Worm (Caenorhabditis elegans): ENCODE data around the gene T02G5.14.

DNA sequence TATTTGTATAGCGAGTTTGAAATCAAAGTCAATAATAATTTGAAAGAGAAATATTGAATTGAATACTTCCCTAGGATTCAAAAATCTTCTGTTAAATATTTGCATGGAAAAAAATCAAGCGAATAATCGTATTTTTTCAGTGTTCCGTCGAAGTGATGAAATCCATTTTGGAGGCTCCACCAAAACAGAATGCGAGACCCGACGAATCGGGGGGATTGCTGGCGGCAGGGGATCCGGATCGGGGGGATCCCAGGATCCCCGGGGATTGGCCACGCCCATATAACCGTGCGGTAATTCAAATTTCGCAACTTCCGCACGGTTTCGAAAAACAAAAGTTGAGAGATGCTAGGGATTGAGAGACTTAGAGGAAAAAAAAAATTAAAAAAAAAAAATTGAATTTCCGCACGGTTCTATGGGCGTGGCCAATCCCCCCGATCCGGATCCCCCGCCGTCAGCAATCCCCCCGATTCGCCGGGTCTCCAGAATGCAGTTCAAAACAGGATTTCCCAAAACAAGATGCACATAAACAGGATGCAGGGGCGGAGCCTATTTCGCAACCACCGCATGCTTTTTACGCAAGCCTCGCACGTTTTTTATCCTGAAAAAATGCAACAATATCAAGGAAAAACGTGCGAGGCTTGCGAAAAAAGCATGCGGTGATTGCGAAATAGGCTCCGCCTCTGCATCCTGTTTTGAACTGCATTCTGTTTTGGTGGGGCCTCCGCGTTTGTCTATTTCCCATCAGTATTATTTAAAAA is 38.7 kb downstream of the T02G5.14 start, which contains the start of gene F10E7.11:
- TF ChIP-seq lin-14 (GFP tag; optimal IDR thresholded peaks at IDR 0.05) (no peak), hpl-2 (GFP tag; optimal IDR thresholded peaks at IDR 0.05) (no peak), fkh-4 (tag; optimal IDR thresholded peaks at IDR 0.05; ENCODE audit: borderline replicate concordance) (no peak), ama-1 (optimal IDR thresholded peaks at IDR 0.05) (no peak)

All from whole organism, L1 larva.